Fruit fly (Drosophila melanogaster): Measurements from ENCODE around the gene CheA87a.

CheA87a gene

dm6 chr3R:13397040-13397439 lies 27.6 kb downstream of the CheA87a start, which contains the start of gene CG14374:
Gene CG14374 (minus strand): TSS chr3R:13397140.
- TF ChIP-seq h (optimal IDR thresholded peaks at IDR 0.05) (no peak), insv (optimal IDR thresholded peaks at IDR 0.05) (no peak), Myc (optimal IDR thresholded peaks at IDR 0.05) (no peak), ttk (optimal IDR thresholded peaks at IDR 0.05) (no peak), psq (optimal IDR thresholded peaks at IDR 0.05) (no peak), Sin3A (optimal IDR thresholded peaks at IDR 0.05) (no peak)

DNA sequence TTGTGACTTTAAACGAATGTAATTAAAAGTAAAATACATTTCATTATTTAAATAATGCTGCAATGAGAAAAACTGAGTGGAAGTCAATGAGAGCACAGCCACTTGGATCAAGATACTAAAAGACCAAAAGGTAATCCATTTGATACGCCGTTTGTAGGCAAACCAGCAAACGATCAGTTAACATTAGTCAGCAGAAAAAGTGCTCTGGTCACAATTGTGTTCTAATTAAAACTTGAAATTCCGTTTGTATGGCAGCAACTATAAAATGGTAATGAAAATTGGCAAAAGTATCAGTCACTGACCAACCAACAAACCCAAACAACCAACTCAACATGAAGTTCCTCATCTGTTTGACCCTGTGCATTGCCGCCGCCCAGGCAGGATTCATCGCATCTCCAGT lies 28.1 kb downstream of the CheA87a start, which contains the start of gene CG14377:
Gene CG14377 (plus strand): TSS at position 301 of the 400 bp plus-strand sequence.
- TF ChIP-seq Myc (optimal IDR thresholded peaks at IDR 0.05) (no peak), ttk (optimal IDR thresholded peaks at IDR 0.05) (no peak), h (optimal IDR thresholded peaks at IDR 0.05) (no peak), insv (optimal IDR thresholded peaks at IDR 0.05) (no peak), psq (optimal IDR thresholded peaks at IDR 0.05) (no peak), Sin3A (optimal IDR thresholded peaks at IDR 0.05) (no peak)

dm6 chr3R:13400902-13401721 lies 31.7 kb downstream of the CheA87a start:
- TF ChIP-seq Myc (optimal IDR thresholded peaks at IDR 0.05) (no peak), h (optimal IDR thresholded peaks at IDR 0.05) (no peak), insv (optimal IDR thresholded peaks at IDR 0.05) (no peak), ttk (optimal IDR thresholded peaks at IDR 0.05) (no peak), psq (optimal IDR thresholded peaks at IDR 0.05) (no peak), Sin3A (optimal IDR thresholded peaks at IDR 0.05) (no peak)

dm6 chr3R:13401722-13402296 lies 32.4 kb downstream of the CheA87a start, which contains the start of gene GILT1:
Gene GILT1 (minus strand): TSS chr3R:13401862.
- no peak for TF ChIP-seq Myc (optimal IDR thresholded peaks at IDR 0.05)
- TF ChIP-seq Sin3A (optimal IDR thresholded peaks at IDR 0.05) = no peak
- no peak for TF ChIP-seq psq (optimal IDR thresholded peaks at IDR 0.05)
- no peak for TF ChIP-seq h (optimal IDR thresholded peaks at IDR 0.05)
- TF ChIP-seq ttk (optimal IDR thresholded peaks at IDR 0.05) = no peak
- TF ChIP-seq insv (optimal IDR thresholded peaks at IDR 0.05) = no peak

dm6 chr3R:13403032-13403459 lies 33.6 kb downstream of the CheA87a start, which contains the start of gene Dpm3:
Gene Dpm3 (minus strand): TSS chr3R:13403051.
- TF ChIP-seq insv (optimal IDR thresholded peaks at IDR 0.05) = no peak
- TF ChIP-seq Sin3A (optimal IDR thresholded peaks at IDR 0.05) = no peak
- no peak for TF ChIP-seq psq (optimal IDR thresholded peaks at IDR 0.05)
- TF ChIP-seq h (optimal IDR thresholded peaks at IDR 0.05) = no peak
- TF ChIP-seq ttk (optimal IDR thresholded peaks at IDR 0.05) = no peak
- no peak for TF ChIP-seq Myc (optimal IDR thresholded peaks at IDR 0.05)

DNA sequence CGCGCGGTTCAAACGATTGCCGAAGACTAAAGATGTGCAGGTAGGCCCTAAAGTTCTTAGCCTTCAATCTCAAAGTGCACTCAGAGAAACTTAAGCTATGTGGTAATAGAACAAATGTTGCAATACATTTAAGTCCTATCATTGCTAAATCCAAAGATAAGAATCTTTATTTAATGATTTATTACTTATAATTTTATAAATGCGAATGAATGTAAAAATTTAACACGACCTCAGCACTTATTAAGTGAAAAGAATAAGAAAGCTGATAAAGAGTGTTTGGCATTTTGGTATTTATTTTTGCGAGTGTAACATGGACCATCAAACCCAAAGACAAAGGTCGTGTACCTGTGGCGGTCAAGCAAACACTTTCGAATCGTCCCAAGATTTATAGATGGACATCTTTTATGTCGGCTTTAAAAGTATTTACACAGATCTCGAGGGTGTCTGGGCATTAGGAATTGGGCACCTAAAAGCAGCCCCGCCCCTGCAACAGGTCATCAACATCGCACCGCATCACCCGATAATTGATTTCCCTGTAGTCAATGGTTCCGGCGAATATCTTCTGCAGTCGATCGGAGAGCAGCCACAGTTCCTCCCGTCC lies 35.5 kb downstream of the CheA87a start, which contains the start of gene yellow-e3:
Gene yellow-e3 (minus strand): TSS at position 30 of the 601 bp plus-strand sequence.
- TF ChIP-seq ttk (optimal IDR thresholded peaks at IDR 0.05) (no peak), insv (optimal IDR thresholded peaks at IDR 0.05) (no peak), Myc (optimal IDR thresholded peaks at IDR 0.05) (no peak), h (optimal IDR thresholded peaks at IDR 0.05) (no peak), psq (optimal IDR thresholded peaks at IDR 0.05) (no peak), Sin3A (optimal IDR thresholded peaks at IDR 0.05) (no peak)

- no peak for TF ChIP-seq ttk (optimal IDR thresholded peaks at IDR 0.05)
- TF ChIP-seq h (optimal IDR thresholded peaks at IDR 0.05) = no peak
- no peak for TF ChIP-seq insv (optimal IDR thresholded peaks at IDR 0.05)
- no peak for TF ChIP-seq psq (optimal IDR thresholded peaks at IDR 0.05)
- TF ChIP-seq Sin3A (optimal IDR thresholded peaks at IDR 0.05) = no peak
- no peak for TF ChIP-seq Myc (optimal IDR thresholded peaks at IDR 0.05)
These were observed 37.5 kb downstream of the CheA87a start, which contains the start of gene yellow-e2 for dm6 chr3R:13406898-13407297. Gene yellow-e2 (minus strand): TSS chr3R:13406998.

- TF ChIP-seq Myc (optimal IDR thresholded peaks at IDR 0.05) (no peak), psq (optimal IDR thresholded peaks at IDR 0.05) (no peak), h (optimal IDR thresholded peaks at IDR 0.05) (no peak), Sin3A (optimal IDR thresholded peaks at IDR 0.05) (no peak), insv (optimal IDR thresholded peaks at IDR 0.05) (no peak), ttk (optimal IDR thresholded peaks at IDR 0.05) (no peak)
These were observed 43.3 kb downstream of the CheA87a start for dm6 chr3R:13412704-13413103.

dm6 chr3R:13415186-13415585 lies 45.7 kb downstream of the CheA87a start, which contains the start of gene yellow-e:
Gene yellow-e (minus strand): TSS chr3R:13415286.
- TF ChIP-seq ttk (optimal IDR thresholded peaks at IDR 0.05) = no peak
- TF ChIP-seq h (optimal IDR thresholded peaks at IDR 0.05) = no peak
- no peak for TF ChIP-seq Myc (optimal IDR thresholded peaks at IDR 0.05)
- no peak for TF ChIP-seq Sin3A (optimal IDR thresholded peaks at IDR 0.05)
- no peak for TF ChIP-seq insv (optimal IDR thresholded peaks at IDR 0.05)
- TF ChIP-seq psq (optimal IDR thresholded peaks at IDR 0.05) = no peak

- TF ChIP-seq Myc (optimal IDR thresholded peaks at IDR 0.05) = no peak
- TF ChIP-seq Sin3A (optimal IDR thresholded peaks at IDR 0.05) = no peak
- TF ChIP-seq h (optimal IDR thresholded peaks at IDR 0.05) = no peak
- no peak for TF ChIP-seq ttk (optimal IDR thresholded peaks at IDR 0.05)
- no peak for TF ChIP-seq psq (optimal IDR thresholded peaks at IDR 0.05)
- no peak for TF ChIP-seq insv (optimal IDR thresholded peaks at IDR 0.05)
These were observed 47.7 kb downstream of the CheA87a start for dm6 chr3R:13417067-13417595.
